Worm (Caenorhabditis elegans) whole organism, L4 larva: ENCODE results near the gene Y51H7C.12.

Source experiments
- ZK546.5 ChIP-seq, 2 experiments: sonication (generic microtip); optimal IDR thresholded peaks; 2 replicates each; lab custom pipeline; 2017; ENCODE audit warnings: missing biosample characterization in 2 of 2, missing genetic modification characterization in 2 of 2
- ama-1 ChIP-seq: fragments of 150-350 bp; optimal IDR thresholded peaks from 2 replicates; lab custom pipeline; 2014; ENCODE audit warnings: inconsistent platforms, mixed read lengths
- daf-19 ChIP-seq: fragments of 200-800 bp; sonication (Bioruptor generic); conservative IDR thresholded peaks from 2 replicates; pipeline ENCODE4 v1.3.6; 2022; ENCODE audit warnings: missing genetic modification characterization, missing compliant biosample characterization
- fkh-10 ChIP-seq: fragments of 150-350 bp; optimal IDR thresholded peaks from 2 replicates; lab custom pipeline; 2014; ENCODE audit warnings: missing biosample characterization, missing genetic modification reagents, missing genetic modification characterization
- pha-4 ChIP-seq, 2 experiments: fragments of 150-350 bp in 1 of 2; fragments of 200-800 bp in 1 of 2; sonication (Bioruptor generic) in 1 of 2; IDR thresholded peaks in 1 of 2; optimal IDR thresholded peaks in 1 of 2; 2 replicates each; pipeline versions ENCODE4 v1.3.6 to Lab custom; 2014 to 2022; ENCODE audit warnings: missing genetic modification characterization in 2 of 2, missing genetic modification reagents in 2 of 2, missing biosample characterization in 1 of 2, missing compliant biosample characterization in 1 of 2
- set-16 ChIP-seq: fragments of 200-800 bp; sonication (Bioruptor generic); IDR thresholded peaks from 2 replicates; pipeline ENCODE4 v1.3.6; 2022; ENCODE audit warnings: missing genetic modification reagents, missing genetic modification characterization, missing compliant biosample characterization
- snpc-4 ChIP-seq: fragments of 150-350 bp; optimal IDR thresholded peaks from 2 replicates; lab custom pipeline; 2014; ENCODE audit warnings: missing biosample characterization, missing genetic modification characterization
- unc-39 ChIP-seq: sonication (generic microtip); optimal IDR thresholded peaks from 2 replicates; lab custom pipeline; 2017; ENCODE audit warnings: missing biosample characterization, missing genetic modification characterization
- ztf-11 ChIP-seq: fragments of 150-350 bp; optimal IDR thresholded peaks from 2 replicates; lab custom pipeline; 2014; ENCODE audit warnings: missing biosample characterization, missing genetic modification characterization
- ztf-7 ChIP-seq: fragments of 150-350 bp; optimal IDR thresholded peaks from 2 replicates; lab custom pipeline; 2014; ENCODE audit warnings: missing biosample characterization, missing genetic modification characterization

- TF ChIP-seq ztf-11 (tag; lab: Kevin White, UChicago) = no peak
- no peak for TF ChIP-seq ama-1 (lab: Kevin White, UChicago)
- TF ChIP-seq daf-19 (GFP tag; lab: Robert Waterston, UW) = no peak
- no peak for TF ChIP-seq set-16 (GFP tag; lab: Robert Waterston, UW)
- no peak for TF ChIP-seq unc-39 (tag; lab: Kevin White, UChicago)
- TF ChIP-seq pha-4 (GFP tag; IDR thresholded peaks at IDR 0.05; lab: Robert Waterston, UW) = no peak
- no peak for TF ChIP-seq pha-4 (tag; optimal IDR thresholded peaks at IDR 0.05; lab: Kevin White, UChicago)
- TF ChIP-seq ztf-7 = no peak
- no peak for TF ChIP-seq ZK546.5 (tag; optimal IDR thresholded peaks at IDR 0.05; lab: Kevin White, UChicago)
- TF ChIP-seq fkh-10 = no peak
- no peak for TF ChIP-seq snpc-4
These were observed 25.6 kb downstream of the Y51H7C.12 start for ce11 chrII:1420806-1421463.
